Worm (Caenorhabditis elegans) whole organism, early embryonic: ENCODE measurements around the gene kvs-3.

Experiments used
- B0310.2 ChIP-seq: sonication (generic microtip); optimal IDR thresholded peaks from 2 replicates; lab custom pipeline; 2016; ENCODE audit warnings: mild to moderate bottlenecking, missing genetic modification characterization, missing compliant biosample characterization
- F13C5.2 ChIP-seq: sonication (generic microtip); optimal IDR thresholded peaks from 2 replicates; lab custom pipeline; 2017; ENCODE audit warnings: mild to moderate bottlenecking, missing genetic modification characterization, inconsistent platforms, missing compliant biosample characterization
- aly-1 ChIP-seq: sonication (generic microtip); optimal IDR thresholded peaks from 2 replicates; lab custom pipeline; 2016; ENCODE audit warnings: missing genetic modification characterization, missing compliant biosample characterization
- ama-1 ChIP-seq: fragments of 150-350 bp; optimal IDR thresholded peaks from 2 replicates; lab custom pipeline; 2014
- ceh-13 ChIP-seq: fragments of 200-800 bp; sonication (Bioruptor generic); optimal IDR thresholded peaks from 2 replicates; lab custom pipeline; 2018; ENCODE audit warnings: mild to moderate bottlenecking, missing genetic modification characterization, missing compliant biosample characterization
- ceh-36 ChIP-seq: sonication (generic microtip); optimal IDR thresholded peaks from 2 replicates; lab custom pipeline; 2016; ENCODE audit warnings: missing genetic modification characterization, inconsistent platforms, missing compliant biosample characterization
- ets-7 ChIP-seq: sonication (generic microtip); optimal IDR thresholded peaks from 2 replicates; lab custom pipeline; 2016; ENCODE audit warnings: missing genotype, missing genetic modification characterization, missing compliant biosample characterization
- flt-1 ChIP-seq: fragments of 200-800 bp; sonication (Bioruptor generic); IDR thresholded peaks from 2 replicates; pipeline ENCODE4 v1.3.6; 2022; ENCODE audit warnings: missing genetic modification characterization, missing compliant biosample characterization
- hmbx-1 ChIP-seq: sonication (generic microtip); optimal IDR thresholded peaks from 2 replicates; lab custom pipeline; 2016; ENCODE audit warnings: mild to moderate bottlenecking, missing genetic modification characterization, missing compliant biosample characterization
- hmg-4 ChIP-seq: fragments of 200-800 bp; sonication (Bioruptor generic); optimal IDR thresholded peaks from 2 replicates; lab custom pipeline; 2018; ENCODE audit warnings: mild to moderate bottlenecking, missing genetic modification characterization, missing compliant biosample characterization
- hnd-1 ChIP-seq: sonication (generic microtip); optimal IDR thresholded peaks from 2 replicates; lab custom pipeline; 2016; ENCODE audit warnings: missing genetic modification characterization, missing compliant biosample characterization
- pes-1 ChIP-seq: fragments of 200-800 bp; sonication (Bioruptor generic); IDR thresholded peaks from 2 replicates; pipeline ENCODE4 v1.3.6; 2022; ENCODE audit warnings: missing genetic modification reagents, missing genetic modification characterization, missing compliant biosample characterization
- scrt-1 ChIP-seq: fragments of 200-800 bp; sonication (Bioruptor generic); IDR thresholded peaks from 2 replicates; pipeline ENCODE4 v1.3.6; 2022; ENCODE audit warnings: missing genetic modification characterization, missing compliant biosample characterization
- sea-1 ChIP-seq: fragments of 200-800 bp; sonication (Bioruptor generic); conservative IDR thresholded peaks from 2 replicates; pipeline ENCODE4 v1.3.6; 2022; ENCODE audit warnings: missing genetic modification characterization, missing compliant biosample characterization
- tbx-11 ChIP-seq: fragments of 200-800 bp; sonication (Bioruptor generic); IDR thresholded peaks from 2 replicates; pipeline ENCODE4 v1.3.6; 2022; ENCODE audit warnings: missing genetic modification characterization, missing compliant biosample characterization
- tbx-37 ChIP-seq: fragments of 200-800 bp; sonication (Bioruptor generic); conservative IDR thresholded peaks from 2 replicates; pipeline ENCODE4 v1.3.6; 2022; ENCODE audit warnings: missing genetic modification reagents, missing genetic modification characterization, missing compliant biosample characterization
- tra-4 ChIP-seq: sonication (generic microtip); optimal IDR thresholded peaks from 2 replicates; lab custom pipeline; 2017; ENCODE audit warnings: missing genetic modification characterization, missing compliant biosample characterization

Gene kvs-3

DNA sequence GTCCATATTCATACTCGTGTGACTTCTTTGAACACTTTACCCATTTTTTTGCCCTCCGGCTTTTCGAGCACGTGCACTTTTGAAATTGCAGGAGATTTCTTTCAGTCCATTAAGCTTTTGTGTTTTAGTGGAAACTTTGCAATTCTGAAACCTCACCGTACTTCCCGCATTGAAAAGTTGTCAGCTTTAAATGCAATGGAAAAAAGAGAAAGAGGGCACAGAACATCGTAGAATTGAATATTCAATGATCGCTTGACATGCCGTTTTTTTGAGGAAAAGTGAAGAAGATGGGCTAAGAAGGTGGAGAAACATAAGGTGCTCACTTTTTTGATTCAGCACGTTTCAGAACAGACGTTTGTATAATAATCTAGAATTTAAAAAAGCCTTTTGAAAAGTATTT is 3.7 kb upstream of the kvs-3 start:
- TF ChIP-seq ets-7 (tag; lab: Kevin White, UChicago): no peak
- TF ChIP-seq F13C5.2 (tag; lab: Kevin White, UChicago): no peak
- no peak for TF ChIP-seq aly-1 (tag; lab: Kevin White, UChicago)
- no peak for TF ChIP-seq pes-1 (GFP tag; lab: Robert Waterston, UW)
- TF ChIP-seq scrt-1 (GFP tag; lab: Robert Waterston, UW): no peak
- TF ChIP-seq ceh-13 (GFP tag; lab: Kevin White, UChicago): no peak
- no peak for TF ChIP-seq ceh-36 (tag; lab: Kevin White, UChicago)

DNA sequence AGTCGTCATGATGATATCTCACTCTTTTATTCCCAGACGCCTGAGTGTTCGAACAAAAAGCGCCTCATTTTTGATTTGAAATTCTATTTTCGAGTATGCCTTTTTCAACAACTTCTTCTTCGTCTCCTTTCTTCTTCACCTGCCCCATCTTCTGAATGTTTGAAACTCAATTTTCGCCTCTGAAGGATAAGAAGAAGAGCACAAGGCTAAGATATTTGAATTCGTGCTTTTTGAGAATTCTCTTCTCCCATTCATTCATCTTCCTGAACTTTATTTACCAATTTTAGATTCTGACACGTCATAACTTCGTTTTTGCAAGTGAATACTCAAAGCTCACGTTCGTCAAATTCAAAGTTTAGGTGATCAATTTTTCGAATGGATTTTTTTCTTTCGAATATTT is 1.1 kb upstream of the kvs-3 start:
- TF ChIP-seq tra-4 (tag; lab: Kevin White, UChicago) (no peak), aly-1 (tag; lab: Kevin White, UChicago) (no peak), ceh-13 (GFP tag; lab: Kevin White, UChicago) (no peak), sea-1 (no peak), pes-1 (GFP tag; lab: Robert Waterston, UW) (no peak), tbx-11 (no peak), B0310.2 (no peak), hnd-1 (no peak), hmg-4 (GFP tag; lab: Kevin White, UChicago) (no peak), scrt-1 (GFP tag; lab: Robert Waterston, UW) (no peak)

ce11 chrV:9321185-9321584 is 3.1 kb downstream of the kvs-3 start, which contains the start of gene F44A2.7:
Gene F44A2.7, plus strand, starts transcription at chrV:9321485.
- TF ChIP-seq ceh-13 (GFP tag; lab: Kevin White, UChicago) (no peak), ama-1 (lab: Kevin White, UChicago) (no peak), pes-1 (GFP tag; lab: Robert Waterston, UW) (no peak), B0310.2 (no peak), ceh-36 (tag; lab: Kevin White, UChicago) (no peak), aly-1 (tag; lab: Kevin White, UChicago) (no peak), F13C5.2 (tag; lab: Kevin White, UChicago) (no peak), flt-1 (GFP tag; lab: Robert Waterston, UW) (no peak), hmg-4 (GFP tag; lab: Kevin White, UChicago) (no peak), scrt-1 (GFP tag; lab: Robert Waterston, UW) (no peak), tra-4 (tag; lab: Kevin White, UChicago) (no peak), hnd-1 (no peak), hmbx-1 (no peak), sea-1 (no peak), tbx-37 (no peak), tbx-11 (no peak), ets-7 (tag; lab: Kevin White, UChicago) (no peak)

DNA sequence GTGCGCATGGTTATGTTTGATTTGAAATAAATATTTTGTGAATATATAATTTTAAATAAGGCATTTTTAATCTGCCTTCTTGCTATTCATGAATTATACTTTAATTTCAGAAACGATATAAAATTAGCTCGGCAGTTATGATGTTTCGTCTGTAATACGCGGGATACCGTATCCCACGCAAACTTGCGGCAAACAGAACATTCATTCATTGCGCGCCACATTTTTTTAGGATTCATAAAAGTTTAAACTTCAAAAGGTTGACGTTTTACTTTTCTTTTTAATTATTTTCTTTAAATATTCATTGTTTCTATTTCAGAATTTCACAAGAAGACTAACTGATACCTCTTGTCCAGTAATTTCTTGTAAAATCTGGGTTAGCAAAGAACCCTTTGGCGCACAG is 4.8 kb downstream of the kvs-3 start, which contains the start of gene tag-153:
TSS of gene tag-153 (plus strand) at position 200 of the 400 bp plus-strand sequence.
- TF ChIP-seq ama-1 (lab: Kevin White, UChicago) (no peak), B0310.2 (no peak), tbx-11 (no peak), F13C5.2 (tag; lab: Kevin White, UChicago) (no peak), ets-7 (tag; lab: Kevin White, UChicago) (no peak), sea-1 (no peak), flt-1 (GFP tag; lab: Robert Waterston, UW) (no peak), tra-4 (tag; lab: Kevin White, UChicago) (no peak), tbx-37 (no peak)

ce11 chrV:9324167-9324566 is 6.1 kb downstream of the kvs-3 start:
- TF ChIP-seq ets-7 (tag; lab: Kevin White, UChicago) (no peak), F13C5.2 (tag; lab: Kevin White, UChicago) (no peak), ceh-36 (tag; lab: Kevin White, UChicago) (no peak), ceh-13 (GFP tag; lab: Kevin White, UChicago) (no peak), scrt-1 (GFP tag; lab: Robert Waterston, UW) (no peak), hmbx-1 (no peak), sea-1 (no peak), hnd-1 (no peak), tbx-37 (no peak), ama-1 (lab: Kevin White, UChicago) (no peak), hmg-4 (GFP tag; lab: Kevin White, UChicago) (no peak), pes-1 (GFP tag; lab: Robert Waterston, UW) (no peak), tra-4 (tag; lab: Kevin White, UChicago) (no peak), aly-1 (tag; lab: Kevin White, UChicago) (no peak), flt-1 (GFP tag; lab: Robert Waterston, UW) (no peak), tbx-11 (no peak), B0310.2 (no peak)

DNA sequence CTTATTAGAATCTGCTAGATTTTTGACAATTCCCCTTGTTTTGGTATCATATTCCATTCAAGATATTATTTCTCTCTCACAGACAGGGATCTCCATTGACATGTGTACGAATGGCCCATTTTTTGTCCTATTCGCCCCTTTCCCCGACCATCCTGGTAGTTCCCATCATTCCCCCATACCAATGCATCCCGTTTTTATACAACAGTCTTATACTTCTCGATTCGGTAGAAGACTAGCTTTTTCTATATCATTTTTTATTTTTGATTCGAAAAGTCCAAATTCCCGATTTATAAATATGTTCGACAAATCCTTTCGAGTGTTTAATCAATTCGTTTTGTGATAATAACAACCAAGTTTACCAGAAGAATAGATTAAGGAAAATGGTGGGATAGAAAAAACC is 8.8 kb downstream of the kvs-3 start:
- TF ChIP-seq pes-1 (GFP tag; lab: Robert Waterston, UW) (no peak), aly-1 (tag; lab: Kevin White, UChicago) (no peak), hmbx-1 (no peak), tbx-37 (no peak), scrt-1 (GFP tag; lab: Robert Waterston, UW) (no peak), hmg-4 (GFP tag; lab: Kevin White, UChicago) (no peak), tra-4 (tag; lab: Kevin White, UChicago) (no peak), F13C5.2 (tag; lab: Kevin White, UChicago) (no peak), ets-7 (tag; lab: Kevin White, UChicago) (no peak), flt-1 (GFP tag; lab: Robert Waterston, UW) (no peak), B0310.2 (no peak), tbx-11 (no peak), ama-1 (lab: Kevin White, UChicago) (no peak), sea-1 (no peak), ceh-36 (tag; lab: Kevin White, UChicago) (no peak), hnd-1 (no peak), ceh-13 (GFP tag; lab: Kevin White, UChicago) (no peak)

DNA sequence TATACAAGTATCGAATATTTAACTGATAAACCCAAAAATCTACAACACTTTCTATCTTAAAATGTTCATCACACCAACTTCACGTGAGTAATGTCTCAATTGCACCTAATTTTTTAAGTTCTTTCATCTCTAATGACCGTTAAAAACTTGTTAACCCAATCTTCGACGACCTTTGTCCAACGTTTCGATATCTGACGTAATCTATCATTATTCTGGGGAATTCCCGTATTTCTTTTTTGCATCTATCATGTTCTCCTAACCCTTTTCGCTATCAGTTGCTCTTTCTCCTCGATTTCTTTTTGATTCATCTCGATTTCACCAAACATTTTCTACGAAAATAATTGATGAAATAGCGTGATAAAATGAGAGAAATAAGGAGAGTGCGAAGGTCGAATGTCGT is 9.6 kb downstream of the kvs-3 start:
- TF ChIP-seq ets-7 (tag; lab: Kevin White, UChicago): no peak

DNA sequence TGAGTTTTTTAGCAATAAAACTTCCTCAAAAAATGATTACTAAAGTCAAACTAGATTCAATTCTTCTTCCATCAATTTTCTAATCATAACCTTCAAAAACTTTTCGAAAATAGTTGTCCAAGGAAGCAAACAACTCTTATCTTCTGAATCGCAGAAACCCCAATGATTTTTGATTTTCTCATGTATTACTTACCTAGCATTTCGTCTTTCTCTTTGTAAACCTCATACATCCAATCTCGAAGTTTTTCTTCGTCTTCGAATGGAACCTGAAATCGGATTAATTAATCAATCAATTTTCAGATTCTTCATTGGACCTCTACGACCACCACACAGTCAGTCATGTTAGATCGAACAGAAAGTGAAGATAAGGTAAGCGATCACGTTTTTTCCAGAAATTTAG is 10.6 kb downstream of the kvs-3 start, which contains the start of gene K07B1.4:
TSS of gene K07B1.4 (plus strand) at position 301 of the 400 bp plus-strand sequence.
- TF ChIP-seq tbx-11 (no peak), B0310.2 (no peak), scrt-1 (GFP tag; lab: Robert Waterston, UW) (no peak), ceh-36 (tag; lab: Kevin White, UChicago) (no peak), F13C5.2 (tag; lab: Kevin White, UChicago) (no peak), ama-1 (lab: Kevin White, UChicago) (no peak), flt-1 (GFP tag; lab: Robert Waterston, UW) (no peak), aly-1 (tag; lab: Kevin White, UChicago) (no peak), hnd-1 (no peak), ets-7 (tag; lab: Kevin White, UChicago) (no peak), sea-1 (no peak), hmg-4 (GFP tag; lab: Kevin White, UChicago) (no peak)
